Worm (Caenorhabditis elegans): ENCODE data around the gene hadb-1.

The hadb-1 gene

DNA sequence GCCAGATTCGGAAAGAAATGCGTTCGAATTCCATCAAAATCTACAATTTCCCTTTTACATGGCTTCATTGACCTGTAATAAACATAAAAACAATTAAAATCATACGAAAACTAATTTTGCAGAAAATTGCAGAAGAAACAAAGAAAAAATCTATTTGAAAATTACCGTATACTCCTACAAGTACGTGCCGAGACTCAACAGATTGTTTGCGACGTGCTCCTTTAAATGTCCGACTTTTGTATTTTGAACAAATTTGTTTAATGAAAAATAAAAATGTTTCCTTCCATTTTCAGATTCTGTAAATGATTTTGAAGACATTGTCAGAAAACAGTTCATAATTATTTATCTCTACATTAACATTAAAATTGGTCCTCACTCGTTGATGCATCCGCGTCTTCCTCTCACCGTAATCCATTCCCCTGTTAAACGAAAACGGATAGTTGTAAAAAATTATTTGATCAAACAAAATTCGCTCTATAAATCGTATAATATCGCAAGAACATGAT is 13.3 kb downstream of the hadb-1 start, which contains the start of gene pgl-2:
Gene pgl-2 (minus strand): TSS at position 456 of the 506 bp plus-strand sequence.
- TF ChIP-seq klf-2 (GFP tag; conservative IDR thresholded peaks at IDR 0.05) (no peak), flt-1 (GFP tag; IDR thresholded peaks at IDR 0.05) (no peak), med-1 (GFP tag; optimal IDR thresholded peaks at IDR 0.05; ENCODE audit: insufficient read depth) (no peak), ztf-29 (GFP tag; IDR thresholded peaks at IDR 0.05) (no peak), cog-1 (tag; optimal IDR thresholded peaks at IDR 0.05) (no peak), tab-1 (GFP tag; IDR thresholded peaks at IDR 0.05) (no peak), T22C8.4 (GFP tag; IDR thresholded peaks at IDR 0.05) (no peak), ztf-23 (GFP tag; IDR thresholded peaks at IDR 0.05) (no peak), ref-1 (GFP tag; conservative IDR thresholded peaks at IDR 0.05) (no peak)

DNA sequence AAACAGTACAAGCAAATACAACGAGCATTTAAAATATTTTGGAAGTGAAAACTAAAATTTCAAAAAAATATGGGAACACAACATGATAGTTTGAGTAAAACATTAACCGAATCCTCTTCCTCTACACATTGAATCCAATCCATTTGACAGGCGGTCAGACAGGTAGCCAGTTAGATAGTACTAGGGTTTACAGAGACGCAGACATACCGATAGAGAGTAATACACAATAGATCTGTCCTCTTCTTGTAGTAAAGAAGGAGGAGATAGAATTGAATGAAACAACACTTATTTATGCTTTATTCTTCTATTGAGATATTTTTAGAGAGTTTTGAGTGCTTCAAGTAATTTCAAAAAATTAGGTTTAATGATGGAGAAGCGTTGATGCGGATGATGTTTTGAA is 19.6 kb downstream of the hadb-1 start:
- TF ChIP-seq ztf-23 (GFP tag; IDR thresholded peaks at IDR 0.05) (no peak), klf-2 (GFP tag; conservative IDR thresholded peaks at IDR 0.05) (no peak), med-1 (GFP tag; optimal IDR thresholded peaks at IDR 0.05; ENCODE audit: insufficient read depth) (no peak), ref-1 (GFP tag; conservative IDR thresholded peaks at IDR 0.05) (no peak), flt-1 (GFP tag; IDR thresholded peaks at IDR 0.05) (no peak), cog-1 (tag; optimal IDR thresholded peaks at IDR 0.05) (no peak), tab-1 (GFP tag; IDR thresholded peaks at IDR 0.05) (no peak), ztf-29 (GFP tag; IDR thresholded peaks at IDR 0.05) (no peak), T22C8.4 (GFP tag; IDR thresholded peaks at IDR 0.05) (no peak)

DNA sequence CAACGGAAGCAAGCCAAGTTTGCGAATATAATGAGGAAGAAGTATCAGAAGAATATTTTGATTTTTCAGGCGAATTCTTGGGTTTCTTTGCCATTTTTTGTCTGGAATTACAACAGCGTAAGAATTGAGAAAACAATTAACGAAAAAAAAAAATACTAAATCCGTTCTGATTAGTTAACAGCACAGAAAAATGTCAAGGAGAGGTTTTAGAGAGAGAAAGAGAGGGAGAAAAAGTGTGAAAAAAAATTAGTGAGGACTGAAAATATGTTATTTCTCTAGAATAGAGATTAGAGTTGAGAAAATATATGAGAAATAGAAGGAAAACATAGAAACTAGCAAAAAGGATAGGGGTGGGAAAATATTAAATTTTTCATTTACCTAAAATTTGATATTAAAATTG is 20.9 kb downstream of the hadb-1 start, which contains the start of gene dpy-19:
Gene dpy-19 (minus strand): TSS at position 101 of the 400 bp plus-strand sequence.
- no peak for TF ChIP-seq flt-1 (GFP tag; IDR thresholded peaks at IDR 0.05)
- TF ChIP-seq ztf-23 (GFP tag; IDR thresholded peaks at IDR 0.05), result no peak
- TF ChIP-seq klf-2 (GFP tag; conservative IDR thresholded peaks at IDR 0.05), result no peak
- no peak for TF ChIP-seq tab-1 (GFP tag; IDR thresholded peaks at IDR 0.05)
- TF ChIP-seq ref-1 (GFP tag; conservative IDR thresholded peaks at IDR 0.05), result no peak
- TF ChIP-seq T22C8.4 (GFP tag; IDR thresholded peaks at IDR 0.05), result no peak
- no peak for TF ChIP-seq med-1 (GFP tag; optimal IDR thresholded peaks at IDR 0.05; ENCODE audit: insufficient read depth)
- no peak for TF ChIP-seq cog-1 (tag; optimal IDR thresholded peaks at IDR 0.05)
- no peak for TF ChIP-seq ztf-29 (GFP tag; IDR thresholded peaks at IDR 0.05)

DNA sequence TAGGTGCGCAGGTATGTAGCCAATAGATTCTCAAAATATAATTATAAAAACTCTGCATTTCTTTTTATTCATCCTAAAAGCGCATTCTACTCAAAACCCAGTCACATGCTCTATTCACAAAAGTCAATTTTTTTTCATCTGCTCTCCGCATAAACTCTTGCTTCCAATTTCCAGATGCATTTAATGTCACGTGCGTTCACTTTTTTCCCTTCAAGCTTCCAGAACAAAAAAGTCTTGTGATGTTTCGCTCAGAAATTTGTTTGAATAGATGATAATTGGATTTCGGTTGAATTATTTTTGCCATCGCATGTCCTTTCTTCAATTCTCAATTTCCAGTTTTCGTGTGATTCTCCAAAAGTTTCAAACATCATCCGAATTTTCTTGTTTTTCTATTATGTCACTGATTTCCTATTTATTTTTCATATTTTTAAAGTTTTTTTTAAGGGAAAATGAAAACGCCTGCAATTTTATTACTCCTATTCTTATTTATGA is 23.3 kb downstream of the hadb-1 start, which contains the start of gene F22B7.1:
Gene F22B7.1 (plus strand): TSS at position 442 of the 492 bp plus-strand sequence.
- TF ChIP-seq ztf-29 (GFP tag; IDR thresholded peaks at IDR 0.05), result no peak
- TF ChIP-seq T22C8.4 (GFP tag; IDR thresholded peaks at IDR 0.05), result no peak
- TF ChIP-seq med-1 (GFP tag; optimal IDR thresholded peaks at IDR 0.05; ENCODE audit: insufficient read depth), result no peak
- no peak for TF ChIP-seq ref-1 (GFP tag; conservative IDR thresholded peaks at IDR 0.05)
- no peak for TF ChIP-seq flt-1 (GFP tag; IDR thresholded peaks at IDR 0.05)
- TF ChIP-seq cog-1 (tag; optimal IDR thresholded peaks at IDR 0.05), result no peak
- no peak for TF ChIP-seq klf-2 (GFP tag; conservative IDR thresholded peaks at IDR 0.05)
- no peak for TF ChIP-seq ztf-23 (GFP tag; IDR thresholded peaks at IDR 0.05)
- no peak for TF ChIP-seq tab-1 (GFP tag; IDR thresholded peaks at IDR 0.05)

DNA sequence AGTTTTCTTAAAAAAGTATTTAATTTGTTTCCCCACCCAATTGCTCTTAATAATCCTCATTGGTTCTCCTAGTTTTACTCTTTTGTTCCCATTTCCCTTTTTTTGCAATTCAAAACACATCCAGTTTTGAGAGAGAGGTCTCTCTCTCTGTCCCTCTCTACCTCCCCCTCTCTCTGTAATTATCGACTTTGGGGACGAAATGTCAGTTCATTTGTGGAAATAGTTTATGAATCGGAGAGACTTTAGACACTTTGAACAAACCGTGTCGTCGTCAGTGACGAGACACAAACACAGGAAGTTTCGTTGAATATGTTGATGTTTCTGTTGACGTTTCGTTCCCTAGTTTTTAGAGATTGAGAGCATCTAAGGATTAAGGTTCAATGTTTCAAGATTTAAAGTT is 25.1 kb downstream of the hadb-1 start:
- TF ChIP-seq T22C8.4 (GFP tag; IDR thresholded peaks at IDR 0.05) (no peak), tab-1 (GFP tag; IDR thresholded peaks at IDR 0.05) (no peak)

DNA sequence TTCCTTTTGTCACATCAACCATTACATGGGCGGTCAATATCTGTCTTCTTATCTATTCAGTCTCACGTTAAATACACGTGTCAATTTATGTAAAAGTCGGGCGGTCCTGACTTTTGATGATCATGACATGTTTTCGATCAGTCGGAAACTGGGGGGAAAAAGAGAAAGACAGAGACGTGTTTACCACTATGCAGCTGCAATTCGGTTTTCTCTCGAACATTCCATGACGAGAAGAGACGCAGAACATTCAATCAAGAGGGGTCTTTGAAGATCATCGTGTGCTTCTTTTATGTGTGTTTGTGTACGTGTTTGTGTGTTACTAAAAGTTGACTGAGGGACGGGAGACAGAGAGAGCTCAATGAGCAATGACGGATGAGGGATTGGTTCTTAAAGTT is 29.9 kb downstream of the hadb-1 start:
- no peak for TF ChIP-seq T22C8.4 (GFP tag; IDR thresholded peaks at IDR 0.05)
- no peak for TF ChIP-seq ztf-29 (GFP tag; IDR thresholded peaks at IDR 0.05)
- TF ChIP-seq flt-1 (GFP tag; IDR thresholded peaks at IDR 0.05), result no peak
- no peak for TF ChIP-seq ref-1 (GFP tag; conservative IDR thresholded peaks at IDR 0.05)
- no peak for TF ChIP-seq cog-1 (tag; optimal IDR thresholded peaks at IDR 0.05)
- TF ChIP-seq ztf-23 (GFP tag; IDR thresholded peaks at IDR 0.05), result no peak
- no peak for TF ChIP-seq tab-1 (GFP tag; IDR thresholded peaks at IDR 0.05)
- no peak for TF ChIP-seq klf-2 (GFP tag; conservative IDR thresholded peaks at IDR 0.05)
- TF ChIP-seq med-1 (GFP tag; optimal IDR thresholded peaks at IDR 0.05; ENCODE audit: insufficient read depth), result no peak

DNA sequence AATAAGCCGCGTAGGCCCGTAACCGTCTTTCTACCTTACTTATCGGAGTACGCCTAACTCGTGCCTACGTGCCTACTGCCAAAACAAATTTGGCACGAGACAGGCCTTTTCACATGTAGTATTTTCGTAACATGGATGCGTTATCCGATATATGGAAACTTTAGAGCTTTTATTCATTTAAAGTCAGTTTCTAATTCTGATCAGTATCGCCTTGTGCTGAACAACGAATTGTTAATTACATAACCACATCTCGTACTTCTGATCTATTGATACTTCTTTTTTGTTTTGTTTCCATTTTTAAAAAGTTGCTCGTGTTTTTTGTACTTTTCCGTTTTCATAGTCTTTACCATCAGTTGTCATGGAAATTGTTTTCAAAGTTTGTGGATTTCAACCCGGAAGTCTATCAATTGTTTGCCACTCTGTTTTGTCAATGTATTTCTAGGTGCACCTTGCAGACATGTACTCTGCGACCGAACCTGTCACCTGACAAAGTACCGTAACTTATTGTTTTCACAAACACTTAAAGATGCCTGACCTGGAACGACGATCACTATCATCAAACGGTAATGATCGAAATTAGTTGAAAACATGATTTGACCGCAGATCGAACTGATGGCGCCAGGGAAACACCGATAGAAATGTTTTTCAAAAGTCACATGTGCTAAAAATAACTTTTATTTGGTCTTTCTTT is 30.5 kb downstream of the hadb-1 start:
- TF ChIP-seq med-1 (GFP tag; optimal IDR thresholded peaks at IDR 0.05; ENCODE audit: insufficient read depth) (no peak), flt-1 (GFP tag; IDR thresholded peaks at IDR 0.05) (no peak), ztf-29 (GFP tag; IDR thresholded peaks at IDR 0.05) (no peak), cog-1 (tag; optimal IDR thresholded peaks at IDR 0.05) (no peak), ztf-23 (GFP tag; IDR thresholded peaks at IDR 0.05) (no peak), ref-1 (GFP tag; conservative IDR thresholded peaks at IDR 0.05) (no peak), tab-1 (GFP tag; IDR thresholded peaks at IDR 0.05) (no peak), klf-2 (GFP tag; conservative IDR thresholded peaks at IDR 0.05) (no peak), T22C8.4 (GFP tag; IDR thresholded peaks at IDR 0.05) (no peak)

DNA sequence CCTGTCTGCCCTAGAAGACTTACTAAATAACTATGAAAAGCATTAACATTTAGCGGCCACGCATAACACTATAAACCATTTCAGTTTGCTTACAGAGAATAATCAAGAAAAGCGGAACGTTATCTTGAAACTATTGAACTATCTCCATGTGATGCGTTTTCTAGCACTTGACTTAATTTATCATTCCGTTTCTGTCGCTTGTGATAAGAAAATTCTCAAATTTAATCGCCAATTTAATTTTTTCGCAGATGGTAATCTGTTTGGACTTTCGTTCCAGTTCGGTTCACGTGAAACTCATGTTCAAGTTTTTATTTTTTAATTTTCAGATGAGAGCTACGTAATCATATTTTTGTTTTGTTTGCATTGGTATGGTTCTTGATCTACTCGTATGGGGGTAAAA is 31.3 kb downstream of the hadb-1 start:
- TF ChIP-seq ztf-29 (GFP tag; IDR thresholded peaks at IDR 0.05) (no peak), tab-1 (GFP tag; IDR thresholded peaks at IDR 0.05) (no peak), cog-1 (tag; optimal IDR thresholded peaks at IDR 0.05) (no peak), flt-1 (GFP tag; IDR thresholded peaks at IDR 0.05) (no peak), klf-2 (GFP tag; conservative IDR thresholded peaks at IDR 0.05) (no peak), T22C8.4 (GFP tag; IDR thresholded peaks at IDR 0.05) (no peak), ztf-23 (GFP tag; IDR thresholded peaks at IDR 0.05) (no peak), ref-1 (GFP tag; conservative IDR thresholded peaks at IDR 0.05) (no peak), med-1 (GFP tag; optimal IDR thresholded peaks at IDR 0.05; ENCODE audit: insufficient read depth) (no peak)

DNA sequence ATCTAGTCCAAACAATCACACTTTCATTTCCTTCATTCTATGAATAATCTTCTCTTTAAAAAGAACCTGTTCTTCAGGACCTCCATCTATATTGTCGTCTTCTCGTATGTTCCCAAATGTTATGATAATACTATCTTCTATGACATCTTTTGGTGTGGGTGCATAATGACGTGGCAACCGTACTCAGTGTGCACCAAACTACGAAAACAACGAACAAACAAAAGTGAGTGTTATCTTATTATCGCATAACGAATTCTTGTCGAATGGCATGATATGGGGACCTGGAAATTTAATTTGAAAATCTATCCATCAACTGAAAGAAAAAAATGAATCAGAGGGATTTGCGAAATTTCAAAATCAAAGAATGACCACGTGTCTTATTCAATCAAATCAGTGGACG is 32.2 kb downstream of the hadb-1 start:
- TF ChIP-seq flt-1 (GFP tag; IDR thresholded peaks at IDR 0.05) (no peak), ref-1 (GFP tag; conservative IDR thresholded peaks at IDR 0.05) (no peak), med-1 (GFP tag; optimal IDR thresholded peaks at IDR 0.05; ENCODE audit: insufficient read depth) (no peak), ztf-23 (GFP tag; IDR thresholded peaks at IDR 0.05) (no peak), cog-1 (tag; optimal IDR thresholded peaks at IDR 0.05) (no peak), T22C8.4 (GFP tag; IDR thresholded peaks at IDR 0.05) (no peak), ztf-29 (GFP tag; IDR thresholded peaks at IDR 0.05) (no peak), klf-2 (GFP tag; conservative IDR thresholded peaks at IDR 0.05) (no peak)

Measured in whole organism, midembryonic.